Fruit fly (Drosophila melanogaster): Measurements from ENCODE around the gene CG10077.

Gene CG10077

dm6 chr3L:6981823-6982222, 26.1 kb upstream of the CG10077 start (continued):
- TF ChIP-seq Pdp1 (GFP tag; optimal IDR thresholded peaks at IDR 0.05) (peak; percentile 3 to 36), CG2120 (GFP tag; optimal IDR thresholded peaks at IDR 0.05) (no peak), CG14014 (GFP tag; IDR thresholded peaks at IDR 0.05) (no peak), ab (GFP tag; optimal IDR thresholded peaks at IDR 0.05) (no peak), bcd (GFP tag; optimal IDR thresholded peaks at IDR 0.05) (peak; percentile 38), Meics (GFP tag; optimal IDR thresholded peaks at IDR 0.05) (no peak), CG17385 (GFP tag; optimal IDR thresholded peaks at IDR 0.05) (peak; percentile 33), BtbVII (GFP tag; optimal IDR thresholded peaks at IDR 0.05) (no peak), corto (GFP tag; optimal IDR thresholded peaks at IDR 0.05) (no peak), croc (GFP tag; conservative IDR thresholded peaks at IDR 0.05) (no peak), CG8765 (GFP tag; IDR thresholded peaks at IDR 0.05) (peak; percentile 62; the same call in 1 of the 2 replicates), nmo (GFP tag; optimal IDR thresholded peaks at IDR 0.05) (peak; percentile 72), CG34376 (GFP tag; optimal IDR thresholded peaks at IDR 0.05) (no peak), CG14710 (tag; optimal IDR thresholded peaks at IDR 0.05) (peak; percentile 57), CG3726 (GFP tag; IDR thresholded peaks at IDR 0.05) (no peak), da (GFP tag; optimal IDR thresholded peaks at IDR 0.05) (no peak), NC2α (GFP tag; optimal IDR thresholded peaks at IDR 0.05) (no peak), D (optimal IDR thresholded peaks at IDR 0.05) (no peak), D (GFP tag; optimal IDR thresholded peaks at IDR 0.05) (peak; percentile 66), Lhr (GFP tag; optimal IDR thresholded peaks at IDR 0.05) (peak; percentile 30), pzg (GFP tag; optimal IDR thresholded peaks at IDR 0.05) (no peak), Aef1 (GFP tag; IDR thresholded peaks at IDR 0.05) (no peak), Med (GFP tag) (peak; percentile 63), CG6683 (GFP tag; optimal IDR thresholded peaks at IDR 0.05) (no peak), dm (GFP tag; optimal IDR thresholded peaks at IDR 0.05) (no peak), ssp (GFP tag; IDR thresholded peaks at IDR 0.05) (no peak), Scr (GFP tag; IDR thresholded peaks at IDR 0.05; ENCODE audit: partially characterized antibody) (no peak), CG33213 (GFP tag; optimal IDR thresholded peaks at IDR 0.05) (no peak), pfk (GFP tag; optimal IDR thresholded peaks at IDR 0.05) (no peak), CG7556 (GFP tag; optimal IDR thresholded peaks at IDR 0.05) (peak; percentile 60), yki (optimal IDR thresholded peaks at IDR 0.05) (no peak), Adf1 (GFP tag; IDR thresholded peaks at IDR 0.05) (no peak), CG8281 (tag; optimal IDR thresholded peaks at IDR 0.05) (no peak), dmrt99B (tag; optimal IDR thresholded peaks at IDR 0.05) (peak; percentile 39), CG7786 (GFP tag; optimal IDR thresholded peaks at IDR 0.05) (no peak), CG2875 (GFP tag; optimal IDR thresholded peaks at IDR 0.05) (peak; percentile 25), CG12769 (tag; optimal IDR thresholded peaks at IDR 0.05) (no peak), CG17802 (tag; optimal IDR thresholded peaks at IDR 0.05) (no peak), CG10209 (GFP tag; optimal IDR thresholded peaks at IDR 0.05) (peak; percentile 49), CG12071 (GFP tag; optimal IDR thresholded peaks at IDR 0.05) (no peak), CG14050 (GFP tag; IDR thresholded peaks at IDR 0.05) (no peak), CG7372 (GFP tag; IDR thresholded peaks at IDR 0.05) (no peak), exex (tag; optimal IDR thresholded peaks at IDR 0.05) (no peak), Oli (tag; optimal IDR thresholded peaks at IDR 0.05) (peak; percentile 60), CG3838 (GFP tag; optimal IDR thresholded peaks at IDR 0.05) (no peak), Dip2 (GFP tag; IDR thresholded peaks at IDR 0.05) (no peak), CG11504 (tag; optimal IDR thresholded peaks at IDR 0.05) (peak; percentile 49), bab2 (GFP tag; optimal IDR thresholded peaks at IDR 0.05) (peak; percentile 44), CG8944 (GFP tag; optimal IDR thresholded peaks at IDR 0.05) (no peak), CG3163 (GFP tag; optimal IDR thresholded peaks at IDR 0.05) (no peak), Ada2b (GFP tag; IDR thresholded peaks at IDR 0.05) (peak; percentile 60), CG12391 (tag; optimal IDR thresholded peaks at IDR 0.05) (peak; percentile 72)

Data from whole organism, embryonic.